Worm (Caenorhabditis elegans) whole organism, young adult: Measurements from ENCODE around the gene W03A5.6.

Experiments used
- B0035.1 ChIP-seq: sonication (generic microtip); optimal IDR thresholded peaks from 2 replicates; lab custom pipeline; 2016; ENCODE audit warnings: missing genetic modification characterization, mild to moderate bottlenecking, missing compliant biosample characterization, missing genotype, missing genetic modification reagents
- B0261.1 ChIP-seq: sonication (generic microtip); optimal IDR thresholded peaks from 2 replicates; lab custom pipeline; 2016; ENCODE audit warnings: mild to moderate bottlenecking, missing genetic modification characterization, moderate library complexity, missing compliant biosample characterization
- D2030.7 ChIP-seq: fragments of 200-800 bp; sonication (Bioruptor generic); IDR thresholded peaks from 2 replicates; pipeline ENCODE4 v1.3.6; 2022; ENCODE audit warnings: missing genetic modification reagents, missing genetic modification characterization, missing compliant biosample characterization
- F57A8.1 ChIP-seq: fragments of 200-800 bp; sonication (Bioruptor generic); optimal IDR thresholded peaks from 2 replicates; lab custom pipeline; 2018; ENCODE audit warnings: mild to moderate bottlenecking, missing genetic modification characterization, moderate library complexity, missing compliant biosample characterization
- T07F8.4 ChIP-seq: sonication (generic microtip); optimal IDR thresholded peaks from 2 replicates; lab custom pipeline; 2016; ENCODE audit warnings: mild to moderate bottlenecking, missing genetic modification characterization, moderate library complexity, missing compliant biosample characterization
- aptf-2 ChIP-seq: fragments of 200-800 bp; sonication (Bioruptor generic); conservative IDR thresholded peaks from 2 replicates; pipeline ENCODE4 v1.3.6; 2022; ENCODE audit warnings: missing genetic modification reagents, missing genetic modification characterization, missing compliant biosample characterization
- attf-3 ChIP-seq: fragments of 200-800 bp; sonication (Bioruptor generic); conservative IDR thresholded peaks from 2 replicates; pipeline ENCODE4 v1.3.6; 2022; ENCODE audit warnings: missing genetic modification reagents, missing genetic modification characterization, missing compliant biosample characterization
- attf-5 ChIP-seq: fragments of 200-800 bp; sonication (Bioruptor generic); optimal IDR thresholded peaks from 2 replicates; lab custom pipeline; 2018; ENCODE audit warnings: mild to moderate bottlenecking, missing genetic modification characterization, missing compliant biosample characterization
- ceh-100 ChIP-seq: fragments of 200-800 bp; sonication (Bioruptor generic); IDR thresholded peaks from 2 replicates; pipeline ENCODE4 v1.3.6; 2022; ENCODE audit warnings: missing genetic modification reagents, missing genetic modification characterization, missing compliant biosample characterization
- ceh-40 ChIP-seq: fragments of 200-800 bp; sonication (Bioruptor generic); IDR thresholded peaks from 2 replicates; pipeline ENCODE4 v1.3.6; 2022; ENCODE audit warnings: missing genetic modification characterization, missing compliant biosample characterization
- ceh-58 ChIP-seq: fragments of 200-800 bp; sonication (Bioruptor generic); IDR thresholded peaks from 2 replicates; pipeline ENCODE4 v1.3.6; 2022; ENCODE audit warnings: missing genetic modification characterization, missing compliant biosample characterization
- ekl-4 ChIP-seq: fragments of 200-800 bp; sonication (Bioruptor generic); IDR thresholded peaks from 2 replicates; pipeline ENCODE4 v1.3.6; 2022; ENCODE audit warnings: missing genetic modification reagents, missing genetic modification characterization, missing compliant biosample characterization
- ets-4 ChIP-seq: fragments of 200-800 bp; sonication (Bioruptor generic); optimal IDR thresholded peaks from 2 replicates; lab custom pipeline; 2018; ENCODE audit warnings: mild to moderate bottlenecking, missing genetic modification characterization, missing compliant biosample characterization
- fkh-3 ChIP-seq: sonication (generic microtip); optimal IDR thresholded peaks from 2 replicates; lab custom pipeline; 2016; ENCODE audit warnings: mild to moderate bottlenecking, missing genetic modification characterization, missing compliant biosample characterization
- him-1 ChIP-seq: sonication (generic microtip); optimal IDR thresholded peaks from 2 replicates; lab custom pipeline; 2016; ENCODE audit warnings: missing genotype, missing genetic modification reagents, missing genetic modification characterization, missing compliant biosample characterization
- hlh-12 ChIP-seq: sonication (generic microtip); optimal IDR thresholded peaks from 2 replicates; lab custom pipeline; 2016; ENCODE audit warnings: missing genetic modification characterization, missing compliant biosample characterization
- hmg-20 ChIP-seq: fragments of 200-800 bp; sonication (Bioruptor generic); IDR thresholded peaks from 2 replicates; pipeline ENCODE4 v1.3.6; 2022; ENCODE audit warnings: missing genetic modification reagents, missing genetic modification characterization, missing compliant biosample characterization
- let-526 ChIP-seq: fragments of 200-800 bp; sonication (Bioruptor generic); IDR thresholded peaks from 2 replicates; pipeline ENCODE4 v1.3.6; 2022; ENCODE audit warnings: missing genetic modification reagents, missing genetic modification characterization, missing compliant biosample characterization
- lsy-27 ChIP-seq: sonication (generic microtip); optimal IDR thresholded peaks from 2 replicates; lab custom pipeline; 2017; ENCODE audit warnings: missing genetic modification characterization, mild to moderate bottlenecking, missing compliant biosample characterization, antibody characterized with exemption, missing genotype, borderline replicate concordance; ENCODE audit not compliant: insufficient read depth
- madf-3 ChIP-seq: fragments of 200-800 bp; sonication (Bioruptor generic); IDR thresholded peaks from 2 replicates; pipeline ENCODE4 v1.3.6; 2022; ENCODE audit warnings: missing genetic modification reagents, missing genetic modification characterization, missing compliant biosample characterization
- madf-8 ChIP-seq: fragments of 200-800 bp; sonication (Bioruptor generic); conservative IDR thresholded peaks from 2 replicates; pipeline ENCODE4 v1.3.6; 2022; ENCODE audit warnings: missing genetic modification reagents, missing genetic modification characterization, missing compliant biosample characterization
- mel-28 ChIP-seq: sonication (generic microtip); optimal IDR thresholded peaks from 2 replicates; lab custom pipeline; 2016; ENCODE audit warnings: borderline replicate concordance, mild to moderate bottlenecking, missing genetic modification characterization, missing compliant biosample characterization
- mxl-1 ChIP-seq: sonication (generic microtip); optimal IDR thresholded peaks from 2 replicates; lab custom pipeline; 2016; ENCODE audit warnings: missing genetic modification characterization, missing compliant biosample characterization
- nfyb-1 ChIP-seq: fragments of 200-800 bp; sonication (Bioruptor generic); IDR thresholded peaks from 2 replicates; pipeline ENCODE4 v1.3.6; 2022; ENCODE audit warnings: missing genetic modification reagents, missing genetic modification characterization, missing compliant biosample characterization
- nhr-27 ChIP-seq: fragments of 200-800 bp; sonication (Bioruptor generic); optimal IDR thresholded peaks from 2 replicates; lab custom pipeline; 2018; ENCODE audit warnings: mild to moderate bottlenecking, missing genetic modification characterization, moderate library complexity, missing compliant biosample characterization
- pha-4 ChIP-seq: fragments of 150-350 bp; sonication (generic microtip); optimal IDR thresholded peaks from 2 replicates; lab custom pipeline; 2014; ENCODE audit warnings: missing biosample characterization, missing genetic modification reagents, missing genetic modification characterization
- snpc-1.3 ChIP-seq: sonication (generic microtip); optimal IDR thresholded peaks from 2 replicates; lab custom pipeline; 2017; ENCODE audit warnings: missing genetic modification characterization, mild to moderate bottlenecking, missing compliant biosample characterization, antibody characterized with exemption, moderate library complexity, missing genotype, missing genetic modification reagents; ENCODE audit not compliant: insufficient read depth
- snpc-3.4 ChIP-seq: sonication (generic microtip); optimal IDR thresholded peaks from 2 replicates; lab custom pipeline; 2017; ENCODE audit warnings: missing genetic modification characterization, mild to moderate bottlenecking, missing compliant biosample characterization, antibody characterized with exemption, moderate library complexity, missing genotype, missing genetic modification reagents
- somi-1 ChIP-seq: fragments of 200-800 bp; sonication (Bioruptor generic); optimal IDR thresholded peaks from 2 replicates; lab custom pipeline; 2018; ENCODE audit warnings: mild to moderate bottlenecking, missing genetic modification characterization, missing compliant biosample characterization
- sptf-2 ChIP-seq: fragments of 200-800 bp; sonication (Bioruptor generic); optimal IDR thresholded peaks from 2 replicates; lab custom pipeline; 2018; ENCODE audit warnings: mild to moderate bottlenecking, missing genetic modification characterization, missing compliant biosample characterization
- tbp1 ChIP-seq: fragments of 200-800 bp; sonication (Bioruptor generic); optimal IDR thresholded peaks from 2 replicates; lab custom pipeline; 2018; ENCODE audit warnings: mild to moderate bottlenecking, missing genetic modification characterization, missing compliant biosample characterization
- zfh-2 ChIP-seq: fragments of 200-800 bp; sonication (Bioruptor generic); conservative IDR thresholded peaks from 2 replicates; pipeline ENCODE4 v1.3.6; 2022; ENCODE audit warnings: missing genetic modification reagents, missing genetic modification characterization, missing compliant biosample characterization
- ztf-18 ChIP-seq: sonication (generic microtip); optimal IDR thresholded peaks from 2 replicates; lab custom pipeline; 2016; ENCODE audit warnings: missing genotype, mild to moderate bottlenecking, missing genetic modification characterization, missing compliant biosample characterization
- ztf-26 ChIP-seq: sonication (generic microtip); optimal IDR thresholded peaks from 2 replicates; lab custom pipeline; 2017; ENCODE audit warnings: missing genetic modification characterization, missing compliant biosample characterization
- ztf-28 ChIP-seq: fragments of 200-800 bp; sonication (Bioruptor generic); IDR thresholded peaks from 2 replicates; pipeline ENCODE4 v1.3.6; 2022; ENCODE audit warnings: missing genetic modification reagents, missing genetic modification characterization, missing compliant biosample characterization
- ztf-3 ChIP-seq: fragments of 200-800 bp; sonication (Bioruptor generic); optimal IDR thresholded peaks from 2 replicates; lab custom pipeline; 2018; ENCODE audit warnings: mild to moderate bottlenecking, missing genetic modification characterization, missing compliant biosample characterization

Gene W03A5.6

ce11 chrIII:5472693-5473092 is 32.3 kb upstream of the W03A5.6 start:
- TF ChIP-seq mxl-1 (tag; lab: Kevin White, UChicago) (no peak), snpc-1.3 (tag; lab: Kevin White, UChicago) (no peak), hmg-20 (GFP tag; lab: Robert Waterston, UW) (no peak), zfh-2 (0 out of 2 replicates have a peak, but pooled peaks have one; percentile 18), D2030.7 (GFP tag; lab: Robert Waterston, UW) (no peak)

DNA sequence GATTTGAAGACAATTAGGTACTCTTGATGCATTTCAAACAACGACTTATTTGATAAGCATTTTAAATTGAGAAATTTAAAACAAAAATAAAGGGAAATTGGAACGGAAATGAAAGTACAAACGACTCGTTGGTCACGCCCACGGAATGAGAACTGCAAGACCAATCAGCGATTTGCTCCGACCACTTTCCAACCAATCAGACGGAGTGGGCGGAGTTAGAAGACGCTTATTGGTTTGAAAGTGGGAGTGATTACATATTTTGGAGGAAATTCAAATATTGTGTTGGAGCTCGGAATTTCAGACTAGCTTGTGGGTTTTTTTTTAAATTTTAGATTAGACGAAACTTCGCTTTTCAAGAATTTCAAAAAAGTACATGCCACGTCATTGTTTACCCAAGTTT is 28.6 kb upstream of the W03A5.6 start:
- peak; percentile 72; the same call in 1 of the 2 replicates for TF ChIP-seq nfyb-1 (GFP tag; lab: Robert Waterston, UW)
- no peak for TF ChIP-seq ceh-58 (GFP tag; lab: Robert Waterston, UW)
- no peak for TF ChIP-seq B0261.1
- TF ChIP-seq ztf-26 (tag; lab: Kevin White, UChicago), result no peak

DNA sequence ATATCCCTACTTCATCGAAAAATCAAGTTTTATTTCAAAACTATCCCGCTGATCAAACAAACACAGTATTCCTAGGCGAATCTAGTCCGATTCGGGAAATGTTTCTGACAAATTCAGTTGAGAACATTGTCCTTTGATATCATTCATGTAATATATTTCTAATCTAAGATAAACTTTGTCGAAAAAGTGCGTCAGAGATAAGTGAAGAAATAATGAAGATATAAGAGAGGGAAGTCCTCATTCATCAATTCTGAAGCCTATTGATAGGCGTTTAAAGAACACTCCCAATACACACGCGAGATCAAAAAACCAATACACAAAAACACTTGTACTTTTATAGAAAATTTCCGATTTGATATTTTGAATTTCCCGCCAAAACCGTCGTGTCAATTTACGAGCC is 24.4 kb upstream of the W03A5.6 start:
- TF ChIP-seq B0035.1 (tag; lab: Kevin White, UChicago), result no peak
- TF ChIP-seq madf-8 (GFP tag; lab: Robert Waterston, UW), result no peak
- no peak for TF ChIP-seq tbp1 (GFP tag; lab: Kevin White, UChicago)
- no peak for TF ChIP-seq nhr-27 (tag; lab: Kevin White, UChicago)
- TF ChIP-seq somi-1, result no peak
- TF ChIP-seq ets-4 (GFP tag; lab: Kevin White, UChicago), result no peak
- no peak for TF ChIP-seq ztf-3 (GFP tag; lab: Kevin White, UChicago)

ce11 chrIII:5464077-5464476 is 23.6 kb upstream of the W03A5.6 start, which contains the start of gene F48E8.2:
Gene F48E8.2, plus strand, starts transcription at chrIII:5464377.
- TF ChIP-seq fkh-3 (tag; lab: Kevin White, UChicago), result no peak
- TF ChIP-seq snpc-3.4 (tag; lab: Kevin White, UChicago), result no peak
- no peak for TF ChIP-seq ztf-18 (tag; lab: Kevin White, UChicago)
- no peak for TF ChIP-seq ztf-26 (tag; lab: Kevin White, UChicago)
- TF ChIP-seq ztf-28 (GFP tag; lab: Robert Waterston, UW), result no peak
- no peak for TF ChIP-seq T07F8.4 (tag; lab: Kevin White, UChicago)
- no peak for TF ChIP-seq attf-5 (GFP tag; lab: Kevin White, UChicago)
- TF ChIP-seq ceh-100 (GFP tag; lab: Robert Waterston, UW), result no peak
- TF ChIP-seq let-526 (GFP tag; lab: Robert Waterston, UW), result no peak
- TF ChIP-seq aptf-2 (GFP tag; lab: Robert Waterston, UW), result no peak
- TF ChIP-seq pha-4 (tag; lab: Kevin White, UChicago), result no peak
- TF ChIP-seq attf-3 (GFP tag; lab: Robert Waterston, UW), result no peak
- TF ChIP-seq him-1 (tag; lab: Kevin White, UChicago), result no peak
- no peak for TF ChIP-seq sptf-2 (GFP tag; lab: Kevin White, UChicago)
- TF ChIP-seq F57A8.1 (GFP tag; lab: Kevin White, UChicago), result no peak

DNA sequence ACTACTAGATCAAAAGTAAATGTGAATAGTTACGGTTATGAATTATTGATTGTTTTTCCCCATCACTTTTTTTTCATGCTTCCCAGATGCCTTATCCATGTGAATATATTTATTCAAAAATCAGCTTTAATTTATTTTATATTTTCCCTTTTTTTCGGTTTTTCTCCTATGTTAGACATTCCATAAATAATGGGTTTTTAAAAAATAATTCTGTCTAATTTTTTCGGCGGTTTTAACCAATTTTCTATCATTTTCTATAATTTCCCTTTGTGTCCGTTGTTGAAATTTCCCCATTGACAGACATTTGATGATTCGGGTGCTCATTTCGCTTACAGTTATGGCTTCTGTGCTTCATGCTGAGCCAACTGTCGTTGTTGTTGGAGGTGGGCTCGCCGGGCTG is 20.6 kb upstream of the W03A5.6 start, which contains the start of gene F48E8.3:
Gene F48E8.3 (plus strand): TSS at position 301 of the 400 bp plus-strand sequence.
- TF ChIP-seq ekl-4 (GFP tag; lab: Robert Waterston, UW) (no peak), lsy-27 (tag; lab: Kevin White, UChicago) (no peak), mel-28 (tag; lab: Kevin White, UChicago) (no peak), B0035.1 (tag; lab: Kevin White, UChicago) (no peak), hlh-12 (tag; lab: Kevin White, UChicago) (no peak), ceh-40 (no peak), B0261.1 (no peak), madf-3 (GFP tag; lab: Robert Waterston, UW) (no peak)
